Fruit fly (Drosophila melanogaster) whole organism, prepupa: Measurements from ENCODE around the gene CG2493.

Experiments
- CG3032 ChIP-seq: fragments of 200-800 bp; optimal IDR thresholded peaks from 2 replicates; lab custom pipeline; 2019; ENCODE audit warnings: missing biosample characterization, mild to moderate bottlenecking, missing genetic modification characterization, moderate library complexity
- CG32006 ChIP-seq: fragments of 200-800 bp; sonication (Bioruptor generic); optimal IDR thresholded peaks from 3 replicates; lab custom pipeline; 2017; ENCODE audit warnings: missing biosample characterization, mild to moderate bottlenecking, missing genetic modification characterization
- CG3919 ChIP-seq: fragments of 200-800 bp; sonication (Bioruptor generic); optimal IDR thresholded peaks from 3 replicates; lab custom pipeline; 2016; ENCODE audit warnings: missing biosample characterization, missing genetic modification characterization
- CG6854 ChIP-seq: fragments of 200-800 bp; sonication (Bioruptor generic); optimal IDR thresholded peaks from 2 replicates; lab custom pipeline; 2017; ENCODE audit warnings: missing biosample characterization, mild to moderate bottlenecking, missing genetic modification characterization
- Gug ChIP-seq: fragments of 200-800 bp; sonication (Bioruptor generic); IDR thresholded peaks from 2 replicates; pipeline ENCODE4 v1.3.6; 2022; ENCODE audit warnings: missing biosample characterization, missing genetic modification characterization
- Hr38 ChIP-seq: sonication (Bioruptor generic); optimal IDR thresholded peaks from 2 replicates; lab custom pipeline; 2016; ENCODE audit warnings: missing biosample characterization, missing genetic modification characterization
- Lpt ChIP-seq: fragments of 200-800 bp; sonication (Bioruptor generic); optimal IDR thresholded peaks from 3 replicates; lab custom pipeline; 2016; ENCODE audit warnings: missing biosample characterization, missing genetic modification characterization
- dac ChIP-seq: fragments of 200-800 bp; sonication (Bioruptor generic); optimal IDR thresholded peaks from 2 replicates; lab custom pipeline; 2017; ENCODE audit warnings: missing biosample characterization, mild to moderate bottlenecking, missing genetic modification characterization
- fd59A ChIP-seq: fragments of 200-800 bp; sonication (Bioruptor generic); optimal IDR thresholded peaks from 2 replicates; lab custom pipeline; 2017; ENCODE audit warnings: missing biosample characterization, mild to moderate bottlenecking, missing genetic modification characterization, missing genetic modification reagents
- spab ChIP-seq: fragments of 200-800 bp; sonication (Bioruptor generic); optimal IDR thresholded peaks from 2 replicates; lab custom pipeline; 2017; ENCODE audit warnings: missing biosample characterization, mild to moderate bottlenecking, missing genetic modification characterization, missing genetic modification reagents

- TF ChIP-seq Hr38 (GFP tag; lab: Kevin White, UChicago) (no peak), fd59A (GFP tag; lab: Kevin White, UChicago) (peak; percentile 1), CG32006 (peak; percentile 67), Lpt (GFP tag; lab: Kevin White, UChicago) (peak; percentile 8), CG3919 (GFP tag; lab: Kevin White, UChicago) (peak; percentile 25), dac (GFP tag; lab: Kevin White, UChicago) (no peak), Gug (GFP tag; lab: Robert Waterston, UW) (0 out of 2 replicates have a peak, but pooled peaks have one; percentile 11), CG3032 (tag; lab: Kevin White, UChicago) (peak; percentile 1), CG6854 (GFP tag; lab: Kevin White, UChicago) (no peak), spab (GFP tag; lab: Kevin White, UChicago) (no peak)
These were observed 15.4 kb upstream of the CG2493 start for dm6 chr2L:20478549-20479238.
